Worm (Caenorhabditis elegans): Measurements from ENCODE around the gene decr-1.3.

decr-1.3 gene

ce11 chrII:8218266-8218665 lies 44.9 kb upstream of the decr-1.3 start:
- TF ChIP-seq gei-8 (GFP tag; optimal IDR thresholded peaks at IDR 0.05), result no peak
- no peak for TF ChIP-seq R02D3.7 (tag; optimal IDR thresholded peaks at IDR 0.05)
- TF ChIP-seq nhr-6 (tag; optimal IDR thresholded peaks at IDR 0.05), result no peak
- no peak for TF ChIP-seq lsy-2 (tag; optimal IDR thresholded peaks at IDR 0.05)
- TF ChIP-seq nhr-41 (GFP tag; IDR thresholded peaks at IDR 0.05), result no peak
- no peak for TF ChIP-seq nhr-102 (tag; optimal IDR thresholded peaks at IDR 0.05)
- no peak for TF ChIP-seq lin-29 (GFP tag; IDR thresholded peaks at IDR 0.05)
- TF ChIP-seq ces-1 (GFP tag; optimal IDR thresholded peaks at IDR 0.05), result no peak
- no peak for TF ChIP-seq egl-27 (tag; optimal IDR thresholded peaks at IDR 0.05)
- TF ChIP-seq F44E2.7 (GFP tag; IDR thresholded peaks at IDR 0.05), result no peak
- no peak for TF ChIP-seq lin-15B (tag; optimal IDR thresholded peaks at IDR 0.05)
- peak; percentile 93 for TF ChIP-seq aha-1 (tag)
- TF ChIP-seq mes-2 (tag; optimal IDR thresholded peaks at IDR 0.05; ENCODE audit: poor library complexity, severe bottlenecking), result no peak
- no peak for TF ChIP-seq arid-1 (GFP tag; conservative IDR thresholded peaks at IDR 0.05)
- TF ChIP-seq unc-62 (GFP tag; optimal IDR thresholded peaks at IDR 0.05 in 1 of 2), result peak in 1 of 2 experiments; percentile 2
- TF ChIP-seq unc-62 (tag; optimal IDR thresholded peaks at IDR 0.05), result no peak

- TF ChIP-seq dmd-8 (GFP tag; IDR thresholded peaks at IDR 0.05) (no peak), vab-7 (GFP tag; IDR thresholded peaks at IDR 0.05) (no peak), mxl-3 (GFP tag; optimal IDR thresholded peaks at IDR 0.05) (no peak), egl-27 (tag; optimal IDR thresholded peaks at IDR 0.05) (no peak), ceh-82 (tag; optimal IDR thresholded peaks at IDR 0.05) (no peak), lir-3 (tag; optimal IDR thresholded peaks at IDR 0.05) (no peak), mes-2 (tag; optimal IDR thresholded peaks at IDR 0.05; ENCODE audit: poor library complexity, severe bottlenecking) (no peak), set-16 (GFP tag; IDR thresholded peaks at IDR 0.05) (no peak), snpc-4 (tag; optimal IDR thresholded peaks at IDR 0.05) (no peak), unc-39 (tag; optimal IDR thresholded peaks at IDR 0.05) (no peak)
Observed at ce11 chrII:8216922-8217321, 43.6 kb upstream of the decr-1.3 start, which contains the start of gene ifg-1. TSS of gene ifg-1 (plus strand) at chrII:8217222.

ce11 chrII:8216433-8216832 lies 43.1 kb upstream of the decr-1.3 start, which contains the start of gene M110.3:
TSS of gene M110.3 (minus strand) at chrII:8216616.
- TF ChIP-seq hmg-1.1 (GFP tag; IDR thresholded peaks at IDR 0.05) (peak; percentile 57; the same call in 1 of the 2 replicates), rbr-2 (tag; optimal IDR thresholded peaks at IDR 0.05) (peak; percentile 29), lin-39 (tag; optimal IDR thresholded peaks at IDR 0.05) (no peak), ceh-32 (tag; optimal IDR thresholded peaks at IDR 0.05; ENCODE audit: poor library complexity) (no peak), lim-7 (GFP tag; IDR thresholded peaks at IDR 0.05) (no peak), T26A8.4 (GFP tag; IDR thresholded peaks at IDR 0.05) (no peak), unc-39 (tag; optimal IDR thresholded peaks at IDR 0.05) (no peak), daf-16 (GFP tag; optimal IDR thresholded peaks at IDR 0.05) (no peak), daf-16 (tag; optimal IDR thresholded peaks at IDR 0.05) (peak; percentile 37), nhr-77 (tag; optimal IDR thresholded peaks at IDR 0.05) (no peak), ceh-82 (tag; optimal IDR thresholded peaks at IDR 0.05) (no peak), dmd-6 (GFP tag; IDR thresholded peaks at IDR 0.05) (no peak), egl-43 (GFP tag; IDR thresholded peaks at IDR 0.05) (no peak), nhr-42 (GFP tag; IDR thresholded peaks at IDR 0.05) (no peak), mxl-2 (GFP tag; conservative IDR thresholded peaks at IDR 0.05) (no peak), zip-11 (GFP tag; IDR thresholded peaks at IDR 0.05) (no peak), lin-13 (GFP tag; optimal IDR thresholded peaks at IDR 0.05) (no peak), lin-1 (GFP tag; IDR thresholded peaks at IDR 0.05) (no peak), nhr-111 (GFP tag; optimal IDR thresholded peaks at IDR 0.05) (no peak), aha-1 (tag) (no peak), R02D3.7 (tag; optimal IDR thresholded peaks at IDR 0.05) (peak; percentile 76), dpl-1 (GFP tag; optimal IDR thresholded peaks at IDR 0.05) (peak; percentile 53), skn-1 (tag; optimal IDR thresholded peaks at IDR 0.05) (no peak), tra-1 (GFP tag; IDR thresholded peaks at IDR 0.05) (no peak), zag-1 (tag; optimal IDR thresholded peaks at IDR 0.05) (no peak), ceh-62 (tag; optimal IDR thresholded peaks at IDR 0.05) (no peak), ztf-11 (tag; optimal IDR thresholded peaks at IDR 0.05) (no peak), zip-2 (tag; optimal IDR thresholded peaks at IDR 0.05) (no peak), daf-8 (GFP tag; IDR thresholded peaks at IDR 0.05) (no peak), mep-1 (tag; optimal IDR thresholded peaks at IDR 0.05) (peak; percentile 38), vab-7 (GFP tag; IDR thresholded peaks at IDR 0.05) (no peak), zfp-3 (GFP tag; conservative IDR thresholded peaks at IDR 0.05) (no peak)

Measured in whole organism, L4 larva.